Fruit fly (Drosophila melanogaster): Measurements from ENCODE around the gene CG33965.

DNA sequence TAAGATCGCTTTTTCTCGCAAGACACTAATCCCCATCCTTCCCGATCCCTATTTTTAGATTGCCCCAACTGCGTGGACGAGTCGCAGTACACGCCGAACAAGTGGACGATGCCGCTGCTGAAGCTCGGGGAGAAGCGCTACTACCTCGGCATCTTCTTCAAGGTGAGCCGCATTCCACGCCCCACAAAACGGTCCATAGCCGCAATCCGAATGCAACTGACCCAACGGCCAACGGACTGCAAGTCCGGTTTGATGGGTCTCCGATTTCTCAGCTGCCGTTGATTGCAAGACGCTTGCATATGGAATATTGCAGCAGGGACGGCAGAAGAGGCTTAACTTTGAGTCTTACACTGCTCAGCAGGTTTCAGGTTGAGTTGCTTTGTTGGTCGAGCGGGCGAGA is 36.3 kb downstream of the CG33965 start:
- TF ChIP-seq CG32772 (GFP tag; IDR thresholded peaks at IDR 0.05), result no peak
- TF ChIP-seq CG9727 (GFP tag; optimal IDR thresholded peaks at IDR 0.05), result no peak
- TF ChIP-seq cad (GFP tag; optimal IDR thresholded peaks at IDR 0.05), result no peak
- TF ChIP-seq D19B (GFP tag; optimal IDR thresholded peaks at IDR 0.05), result no peak
- no peak for TF ChIP-seq Scr (GFP tag; IDR thresholded peaks at IDR 0.05; ENCODE audit: partially characterized antibody)
- no peak for TF ChIP-seq sna (GFP tag; IDR thresholded peaks at IDR 0.05; ENCODE audit: partially characterized antibody)
- TF ChIP-seq CG2889 (GFP tag; IDR thresholded peaks at IDR 0.05), result no peak
- TF ChIP-seq ken (GFP tag; IDR thresholded peaks at IDR 0.05), result no peak
- TF ChIP-seq Sry-β (GFP tag; optimal IDR thresholded peaks at IDR 0.05), result no peak
